Fruit fly (Drosophila melanogaster): Measurements from ENCODE around the gene Fum4.
A peak's percentile ranks its signal among the peaks of the same experiment; 100 is the strongest.

Gene Fum4

DNA sequence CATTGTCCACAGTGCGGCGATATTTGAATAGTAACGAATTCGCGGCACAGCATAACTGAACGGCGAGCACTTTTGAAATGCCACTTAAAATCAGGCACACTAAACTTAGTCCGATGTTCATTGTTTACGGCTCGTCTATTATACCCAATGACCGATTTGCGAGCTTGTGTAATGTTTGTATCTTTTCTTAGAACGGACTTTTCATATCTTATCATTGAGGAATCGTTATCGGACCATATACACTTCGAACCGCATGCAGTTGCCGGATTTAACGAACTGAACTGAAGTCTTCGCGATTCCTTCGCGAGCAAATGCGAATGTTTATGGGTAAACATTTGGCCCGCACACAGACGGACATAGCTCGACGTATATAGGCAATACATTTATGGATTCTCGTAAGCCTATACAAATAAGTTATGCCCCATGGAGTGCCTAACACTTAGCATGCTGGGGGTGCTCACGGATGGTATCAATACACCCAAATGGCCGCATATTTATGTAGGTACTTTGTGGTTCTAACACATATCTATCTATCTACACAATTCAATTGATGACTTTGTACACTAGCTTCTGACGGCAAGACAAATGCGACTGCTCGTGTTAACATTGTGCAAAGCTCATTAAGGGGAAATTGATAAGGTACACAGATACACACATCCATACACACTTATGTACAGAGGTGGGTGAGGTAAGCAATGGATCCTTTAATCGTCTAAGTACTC lies 46.6 kb upstream of the Fum4 start, which contains the start of gene mthl15 (continued):
- TF ChIP-seq NC2α (GFP tag; optimal IDR thresholded peaks at IDR 0.05) (peak; percentile 22), CG6765 (GFP tag; optimal IDR thresholded peaks at IDR 0.05) (peak; percentile 34), jing (GFP tag; optimal IDR thresholded peaks at IDR 0.05) (no peak), knrl (GFP tag; IDR thresholded peaks at IDR 0.05; ENCODE audit: partially characterized antibody) (no peak), Fer1 (GFP tag; optimal IDR thresholded peaks at IDR 0.05) (peak; percentile 19), CG34376 (GFP tag; optimal IDR thresholded peaks at IDR 0.05) (peak; percentile 69), CG17912 (GFP tag; optimal IDR thresholded peaks at IDR 0.05) (peak; percentile 22), wdn (GFP tag; IDR thresholded peaks at IDR 0.05) (no peak), Nf-YC (tag; optimal IDR thresholded peaks at IDR 0.05) (no peak), CG16815 (GFP tag; optimal IDR thresholded peaks at IDR 0.05) (no peak), eve (GFP tag; optimal IDR thresholded peaks at IDR 0.05) (peak in 1 of 2 experiments; percentile 62), CG3281 (GFP tag; optimal IDR thresholded peaks at IDR 0.05) (peak; percentile 1), Meics (GFP tag; optimal IDR thresholded peaks at IDR 0.05) (peak; percentile 87), CG2116 (GFP tag; optimal IDR thresholded peaks at IDR 0.05) (no peak), Fer3 (tag; optimal IDR thresholded peaks at IDR 0.05) (no peak), CG3847 (GFP tag; IDR thresholded peaks at IDR 0.05) (no peak), Myb (GFP tag; optimal IDR thresholded peaks at IDR 0.05) (no peak), Deaf1 (tag; optimal IDR thresholded peaks at IDR 0.05) (peak; percentile 72), dmrt11E (tag; optimal IDR thresholded peaks at IDR 0.05) (peak; percentile 34), CG13894 (tag; optimal IDR thresholded peaks at IDR 0.05) (no peak), amos (GFP tag; IDR thresholded peaks at IDR 0.05; ENCODE audit: partially characterized antibody) (no peak), phol (tag; optimal IDR thresholded peaks at IDR 0.05) (no peak), CG10565 (GFP tag; optimal IDR thresholded peaks at IDR 0.05) (no peak), Med (GFP tag) (peak; percentile 73), Sox100B (GFP tag; optimal IDR thresholded peaks at IDR 0.05) (peak; percentile 10), CG15479 (GFP tag; optimal IDR thresholded peaks at IDR 0.05) (peak; percentile 69), salm (tag; optimal IDR thresholded peaks at IDR 0.05) (peak; percentile 29), CG12744 (GFP tag; optimal IDR thresholded peaks at IDR 0.05) (no peak), CG10321 (GFP tag; IDR thresholded peaks at IDR 0.05) (no peak), al (GFP tag; IDR thresholded peaks at IDR 0.05) (no peak), CG9932 (GFP tag; IDR thresholded peaks at IDR 0.05) (no peak), CG43689 (GFP tag; IDR thresholded peaks at IDR 0.05) (no peak), CG4328 (GFP tag; optimal IDR thresholded peaks at IDR 0.05) (no peak), GATAe (GFP tag; conservative IDR thresholded peaks at IDR 0.05) (no peak), psq (GFP tag; optimal IDR thresholded peaks at IDR 0.05) (no peak), CG5245 (GFP tag; optimal IDR thresholded peaks at IDR 0.05) (no peak), Hr78 (GFP tag; optimal IDR thresholded peaks at IDR 0.05) (no peak), Bdp1 (GFP tag; optimal IDR thresholded peaks at IDR 0.05) (no peak), oc (tag; optimal IDR thresholded peaks at IDR 0.05) (no peak), CG9609 (GFP tag; optimal IDR thresholded peaks at IDR 0.05) (no peak), CG30020 (tag; optimal IDR thresholded peaks at IDR 0.05) (no peak), CG13424 (tag; optimal IDR thresholded peaks at IDR 0.05) (peak; percentile 9), CG1024 (GFP tag; IDR thresholded peaks at IDR 0.05) (no peak), CG15696 (tag; optimal IDR thresholded peaks at IDR 0.05) (peak; percentile 34), chn (GFP tag; optimal IDR thresholded peaks at IDR 0.05) (no peak), CG6813 (GFP tag; optimal IDR thresholded peaks at IDR 0.05) (no peak), NK7.1 (GFP tag; optimal IDR thresholded peaks at IDR 0.05) (no peak), gcm2 (GFP tag; optimal IDR thresholded peaks at IDR 0.05) (no peak), trh (GFP tag; optimal IDR thresholded peaks at IDR 0.05) (no peak), CG11560 (tag; IDR thresholded peaks at IDR 0.05) (no peak)

Data from whole organism, embryonic.